Fruit fly (Drosophila melanogaster) whole organism: ENCODE results near the gene CG12725.

Experiments
- CG8478 ChIP-seq: fragments of >200 bp; optimal IDR thresholded peaks from 2 replicates; lab custom pipeline; 2018; ENCODE audit warnings: inconsistent platforms
- Dll ChIP-seq: fragments of >200 bp; optimal IDR thresholded peaks from 2 replicates; lab custom pipeline; 2017

DNA sequence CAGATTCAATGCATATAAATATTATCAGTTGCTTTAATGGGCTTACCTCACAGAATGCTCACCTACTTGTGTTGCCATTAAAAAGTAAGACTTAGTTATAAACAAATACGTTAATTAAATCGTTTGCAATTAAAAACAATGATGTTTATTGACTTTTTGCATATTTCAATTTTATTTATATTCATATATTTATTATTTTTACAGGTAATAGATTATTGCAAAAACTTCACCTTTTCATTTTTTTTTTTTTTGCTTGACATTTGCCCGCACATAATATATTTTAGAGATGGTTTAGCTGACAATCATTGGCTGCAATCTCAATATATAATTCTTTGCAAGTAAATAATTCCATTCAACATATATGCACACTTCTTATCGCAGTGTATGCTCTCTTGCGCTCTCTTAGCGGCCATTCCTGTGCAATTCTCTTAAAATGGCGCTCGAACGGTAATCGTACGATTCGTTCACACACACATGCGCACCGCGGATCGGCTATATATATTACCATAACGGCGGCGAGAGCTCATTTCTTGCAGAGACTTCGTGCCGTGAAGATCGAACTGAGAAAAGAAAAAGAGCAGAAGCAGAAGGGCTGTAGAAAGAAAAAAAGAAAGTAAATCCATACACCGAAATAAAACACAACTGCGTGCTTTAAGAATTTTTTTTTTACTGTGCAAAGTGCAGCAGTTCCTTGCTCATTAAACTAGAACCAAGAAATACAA, 6.1 kb downstream of the CG12725 start, which contains the start of gene Bcat:
- no peak for TF ChIP-seq CG8478 (lab: Kevin White, UChicago)
- TF ChIP-seq Dll (lab: Kevin White, UChicago): no peak
